Worm (Caenorhabditis elegans) whole organism, midembryonic: ENCODE measurements around the gene C05D9.9.
A peak's percentile ranks its signal among the peaks of the same experiment; 100 is the strongest.

Source experiments
- T22C8.4 ChIP-seq: fragments of 200-800 bp; sonication (Bioruptor generic); IDR thresholded peaks from 2 replicates; pipeline ENCODE4 v1.3.6; 2022; ENCODE audit warnings: missing genetic modification characterization, missing compliant biosample characterization
- cog-1 ChIP-seq: sonication (generic microtip); optimal IDR thresholded peaks from 2 replicates; lab custom pipeline; 2016; ENCODE audit warnings: missing genetic modification characterization, missing compliant biosample characterization
- flt-1 ChIP-seq: fragments of 200-800 bp; sonication (Bioruptor generic); IDR thresholded peaks from 2 replicates; pipeline ENCODE4 v1.3.6; 2022; ENCODE audit warnings: missing genetic modification characterization, missing compliant biosample characterization
- klf-2 ChIP-seq: fragments of 200-800 bp; sonication (Bioruptor generic); conservative IDR thresholded peaks from 2 replicates; pipeline ENCODE4 v1.3.6; 2022; ENCODE audit warnings: missing genetic modification reagents, missing genetic modification characterization, missing compliant biosample characterization
- med-1 ChIP-seq: sonication (generic microtip); optimal IDR thresholded peaks from 2 replicates; lab custom pipeline; 2017; ENCODE audit warnings: missing genetic modification characterization, mild to moderate bottlenecking, missing compliant biosample characterization, antibody characterized with exemption, missing genetic modification reagents; ENCODE audit not compliant: insufficient read depth
- ref-1 ChIP-seq: fragments of 200-800 bp; sonication (Bioruptor generic); conservative IDR thresholded peaks from 2 replicates; pipeline ENCODE4 v1.3.6; 2022; ENCODE audit warnings: missing genetic modification reagents, missing genetic modification characterization, missing compliant biosample characterization
- tab-1 ChIP-seq: fragments of 200-800 bp; sonication (Bioruptor generic); IDR thresholded peaks from 2 replicates; pipeline ENCODE4 v1.3.6; 2022; ENCODE audit warnings: missing genetic modification characterization, missing compliant biosample characterization
- ztf-23 ChIP-seq: fragments of 200-800 bp; sonication (Bioruptor generic); IDR thresholded peaks from 2 replicates; pipeline ENCODE4 v1.3.6; 2022; ENCODE audit warnings: missing genetic modification reagents, missing genetic modification characterization, missing compliant biosample characterization
- ztf-29 ChIP-seq: fragments of 200-800 bp; sonication (Bioruptor generic); IDR thresholded peaks from 2 replicates; pipeline ENCODE4 v1.3.6; 2022; ENCODE audit warnings: missing genetic modification reagents, missing genetic modification characterization, missing compliant biosample characterization

Gene C05D9.9

ce11 chrX:1128503-1129036 lies 4.5 kb upstream of the C05D9.9 start, which contains the start of gene snx-1:
snx-1 (plus strand) TSS chrX:1128986.
- TF ChIP-seq tab-1 = no peak
- TF ChIP-seq flt-1 (GFP tag; lab: Robert Waterston, UW) = peak; percentile 52; the same call in 1 of the 2 replicates

- TF ChIP-seq ztf-29 (GFP tag; lab: Robert Waterston, UW) = no peak
- no peak for TF ChIP-seq klf-2 (GFP tag; lab: Robert Waterston, UW)
- no peak for TF ChIP-seq ref-1 (GFP tag; lab: Robert Waterston, UW)
- TF ChIP-seq tab-1 = no peak
- TF ChIP-seq cog-1 (tag; lab: Kevin White, UChicago) = no peak
- no peak for TF ChIP-seq T22C8.4 (GFP tag; lab: Robert Waterston, UW)
- TF ChIP-seq ztf-23 (GFP tag; lab: Robert Waterston, UW) = no peak
- TF ChIP-seq flt-1 (GFP tag; lab: Robert Waterston, UW) = no peak
- no peak for TF ChIP-seq med-1 (GFP tag; lab: Kevin White, UChicago)
These were observed 2.2 kb upstream of the C05D9.9 start for ce11 chrX:1126207-1126606.

DNA sequence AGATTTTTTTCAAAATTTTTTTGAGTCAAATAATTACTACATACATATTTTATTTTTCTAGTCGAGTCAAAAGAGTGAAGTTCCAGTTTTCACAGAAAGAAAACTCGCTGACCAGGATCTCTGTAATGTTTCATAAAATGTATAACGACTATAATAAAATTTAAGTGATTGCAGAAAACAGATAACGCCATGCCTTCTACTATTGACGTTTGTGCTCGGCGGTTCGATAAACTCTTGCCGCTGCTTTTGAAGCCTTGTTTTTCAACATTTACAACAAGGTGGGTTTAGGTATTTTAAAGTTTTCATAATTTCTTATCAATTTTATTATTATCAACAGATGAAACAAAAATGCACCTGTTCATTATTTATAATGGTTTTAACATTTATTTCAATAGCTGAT lies 1.4 kb upstream of the C05D9.9 start, which contains the start of gene lmp-2:
Gene lmp-2 (plus strand): TSS at position 190 of the 400 bp plus-strand sequence.
- no peak for TF ChIP-seq flt-1 (GFP tag; lab: Robert Waterston, UW)
- no peak for TF ChIP-seq ztf-29 (GFP tag; lab: Robert Waterston, UW)
- TF ChIP-seq ref-1 (GFP tag; lab: Robert Waterston, UW) = no peak
- TF ChIP-seq T22C8.4 (GFP tag; lab: Robert Waterston, UW) = no peak
- no peak for TF ChIP-seq klf-2 (GFP tag; lab: Robert Waterston, UW)
- TF ChIP-seq tab-1 = no peak
- no peak for TF ChIP-seq cog-1 (tag; lab: Kevin White, UChicago)
- no peak for TF ChIP-seq ztf-23 (GFP tag; lab: Robert Waterston, UW)
- no peak for TF ChIP-seq med-1 (GFP tag; lab: Kevin White, UChicago)

DNA sequence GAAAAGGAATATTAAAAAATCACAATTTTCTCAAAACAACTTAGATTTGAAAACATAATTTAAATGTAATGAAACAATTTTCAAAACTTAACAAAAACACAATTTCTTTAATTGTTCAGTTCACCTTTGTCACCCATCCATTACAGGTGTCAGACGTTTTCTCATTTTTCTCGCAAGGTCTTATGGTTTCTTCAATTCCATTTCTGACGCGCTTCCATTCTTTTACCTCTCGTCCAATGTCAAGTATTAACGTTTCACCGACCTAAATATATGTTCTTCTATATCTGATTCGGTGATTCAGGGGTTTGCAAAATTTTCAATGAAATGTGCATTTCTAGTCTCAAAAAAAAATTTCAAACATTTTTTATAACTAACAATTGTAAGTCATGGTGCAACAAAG lies 575 bp downstream of the C05D9.9 start:
- TF ChIP-seq ref-1 (GFP tag; lab: Robert Waterston, UW) (no peak), klf-2 (GFP tag; lab: Robert Waterston, UW) (no peak), ztf-23 (GFP tag; lab: Robert Waterston, UW) (no peak), ztf-29 (GFP tag; lab: Robert Waterston, UW) (no peak), flt-1 (GFP tag; lab: Robert Waterston, UW) (no peak), T22C8.4 (GFP tag; lab: Robert Waterston, UW) (no peak), tab-1 (no peak), med-1 (GFP tag; lab: Kevin White, UChicago) (no peak), cog-1 (tag; lab: Kevin White, UChicago) (no peak)

DNA sequence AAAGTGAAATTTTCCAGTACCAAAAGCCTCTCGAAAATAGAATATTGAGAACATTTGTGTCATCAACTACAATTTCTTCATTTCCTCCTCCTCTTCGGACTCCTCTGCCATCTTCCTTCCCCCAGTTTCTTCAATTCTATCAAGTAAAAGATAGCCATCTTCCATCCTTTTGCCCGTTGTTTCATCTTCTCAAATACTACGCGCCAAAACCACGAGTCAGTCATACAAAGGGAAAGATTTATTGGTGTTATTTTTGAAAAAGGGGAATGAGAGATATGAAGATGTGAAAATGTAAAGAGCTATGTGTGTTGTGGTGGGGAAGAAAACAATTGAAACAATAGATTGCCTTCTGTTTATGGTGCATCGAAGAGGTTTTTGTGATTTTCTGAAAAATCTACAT lies 1.8 kb downstream of the C05D9.9 start:
- no peak for TF ChIP-seq med-1 (GFP tag; lab: Kevin White, UChicago)
- TF ChIP-seq klf-2 (GFP tag; lab: Robert Waterston, UW) = no peak
- no peak for TF ChIP-seq flt-1 (GFP tag; lab: Robert Waterston, UW)
- no peak for TF ChIP-seq ref-1 (GFP tag; lab: Robert Waterston, UW)

- TF ChIP-seq ref-1 (GFP tag; lab: Robert Waterston, UW) (no peak), cog-1 (tag; lab: Kevin White, UChicago) (no peak)
These were observed 2.5 kb downstream of the C05D9.9 start for ce11 chrX:1121575-1121974.

DNA sequence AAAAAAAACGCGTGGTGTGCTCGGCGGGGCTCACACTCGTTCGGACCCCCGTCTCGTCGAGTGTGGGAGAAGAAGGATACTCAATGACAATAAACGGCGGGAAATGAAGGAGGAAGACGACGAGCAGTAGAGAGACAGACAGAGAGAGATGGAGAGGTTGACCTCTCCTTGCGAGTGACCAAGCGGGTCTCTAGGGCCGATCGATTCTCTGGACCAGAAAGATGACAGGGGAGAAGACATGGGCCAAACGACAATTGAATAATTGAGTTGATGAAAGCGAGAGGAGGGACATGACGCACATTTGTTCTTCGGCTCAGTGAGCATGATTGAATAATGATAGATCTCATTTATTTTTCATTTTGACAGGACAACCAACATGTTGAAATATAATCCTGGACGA lies 3.7 kb downstream of the C05D9.9 start:
- TF ChIP-seq flt-1 (GFP tag; lab: Robert Waterston, UW) (0 out of 2 replicates have a peak, but pooled peaks have one; percentile 54), klf-2 (GFP tag; lab: Robert Waterston, UW) (no peak), T22C8.4 (GFP tag; lab: Robert Waterston, UW) (peak; percentile 52), cog-1 (tag; lab: Kevin White, UChicago) (peak; percentile 80)

- TF ChIP-seq med-1 (GFP tag; lab: Kevin White, UChicago) = no peak
- TF ChIP-seq ref-1 (GFP tag; lab: Robert Waterston, UW) = no peak
- no peak for TF ChIP-seq tab-1
- TF ChIP-seq ztf-23 (GFP tag; lab: Robert Waterston, UW) = no peak
- no peak for TF ChIP-seq klf-2 (GFP tag; lab: Robert Waterston, UW)
- no peak for TF ChIP-seq ztf-29 (GFP tag; lab: Robert Waterston, UW)
- TF ChIP-seq cog-1 (tag; lab: Kevin White, UChicago) = no peak
- TF ChIP-seq T22C8.4 (GFP tag; lab: Robert Waterston, UW) = no peak
- no peak for TF ChIP-seq flt-1 (GFP tag; lab: Robert Waterston, UW)
These were observed 4.7 kb downstream of the C05D9.9 start, which contains the start of gene C05D9.7 for ce11 chrX:1119305-1119704. C05D9.7 (minus strand) TSS chrX:1119405.

DNA sequence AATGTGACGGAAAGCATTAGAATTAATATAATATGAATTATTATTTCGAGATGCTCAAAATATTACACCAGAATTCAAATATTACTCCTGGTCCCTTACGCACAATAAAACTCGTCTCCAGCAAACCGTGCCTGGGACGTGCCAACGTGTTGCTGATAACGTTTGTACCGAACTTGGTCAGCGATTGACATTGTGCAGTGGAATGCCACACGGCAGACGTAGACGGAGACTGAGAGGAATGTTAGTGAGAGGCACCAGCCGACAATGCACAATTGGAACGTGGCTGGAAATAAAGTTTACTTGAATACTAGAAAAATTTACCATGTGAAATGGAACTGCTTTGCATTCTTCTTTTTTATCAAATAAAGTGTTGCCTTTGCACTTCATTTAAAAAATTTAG lies 6.8 kb downstream of the C05D9.9 start:
- TF ChIP-seq cog-1 (tag; lab: Kevin White, UChicago) = no peak
- TF ChIP-seq klf-2 (GFP tag; lab: Robert Waterston, UW) = no peak
- TF ChIP-seq T22C8.4 (GFP tag; lab: Robert Waterston, UW) = no peak
- TF ChIP-seq ztf-29 (GFP tag; lab: Robert Waterston, UW) = no peak
- no peak for TF ChIP-seq ref-1 (GFP tag; lab: Robert Waterston, UW)
- TF ChIP-seq ztf-23 (GFP tag; lab: Robert Waterston, UW) = no peak
- no peak for TF ChIP-seq med-1 (GFP tag; lab: Kevin White, UChicago)

- TF ChIP-seq ref-1 (GFP tag; lab: Robert Waterston, UW) = no peak
- no peak for TF ChIP-seq flt-1 (GFP tag; lab: Robert Waterston, UW)
- TF ChIP-seq cog-1 (tag; lab: Kevin White, UChicago) = no peak
- TF ChIP-seq ztf-23 (GFP tag; lab: Robert Waterston, UW) = no peak
- TF ChIP-seq ztf-29 (GFP tag; lab: Robert Waterston, UW) = no peak
- no peak for TF ChIP-seq klf-2 (GFP tag; lab: Robert Waterston, UW)
- no peak for TF ChIP-seq tab-1
- TF ChIP-seq T22C8.4 (GFP tag; lab: Robert Waterston, UW) = no peak
- no peak for TF ChIP-seq med-1 (GFP tag; lab: Kevin White, UChicago)
These were observed 8.8 kb downstream of the C05D9.9 start for ce11 chrX:1115207-1115606.
